Worm (Caenorhabditis elegans) whole organism, L1 larva: ENCODE results near the gene C18H7.4.

Source experiments
- Y116A8C.19 ChIP-seq: sonication (generic microtip); optimal IDR thresholded peaks from 2 replicates; lab custom pipeline; 2016; ENCODE audit warnings: missing compliant biosample characterization, missing genetic modification characterization, borderline replicate concordance
- ceh-88 ChIP-seq: fragments of 200-800 bp; sonication (Bioruptor generic); IDR thresholded peaks from 2 replicates; pipeline ENCODE4 v1.3.6; 2022; ENCODE audit warnings: missing genetic modification characterization, missing compliant biosample characterization
- egl-27 ChIP-seq, 2 experiments: fragments of 150-350 bp in 1 of 2; sonication (generic microtip); optimal IDR thresholded peaks; 3 replicates each; lab custom pipeline; 2017 to 2018; ENCODE audit warnings: missing biosample characterization in 2 of 2, missing genetic modification characterization in 2 of 2, missing genetic modification reagents in 2 of 2
- nhr-84 ChIP-seq: sonication (generic microtip); optimal IDR thresholded peaks from 2 replicates; lab custom pipeline; 2017; ENCODE audit warnings: missing biosample characterization, missing genetic modification characterization
- snu-23 ChIP-seq: sonication (generic microtip); optimal IDR thresholded peaks from 2 replicates; lab custom pipeline; 2016; ENCODE audit warnings: missing genetic modification characterization, missing compliant biosample characterization

ce11 chrIV:604144-604543, 11.0 kb downstream of the C18H7.4 start, which contains the start of gene col-102:
- TF ChIP-seq snu-23 (GFP tag; lab: Kevin White, UChicago) = no peak
- no peak for TF ChIP-seq ceh-88 (GFP tag; lab: Robert Waterston, UW)
- no peak for TF ChIP-seq nhr-84 (tag; lab: Kevin White, UChicago)
- TF ChIP-seq Y116A8C.19 (tag; lab: Kevin White, UChicago) = no peak
- no peak for TF ChIP-seq egl-27 (tag; optimal IDR thresholded peaks at IDR 0.05; lab: Kevin White, UChicago)
